Worm (Caenorhabditis elegans): ENCODE measurements around the gene hpo-34.

The hpo-34 gene

DNA sequence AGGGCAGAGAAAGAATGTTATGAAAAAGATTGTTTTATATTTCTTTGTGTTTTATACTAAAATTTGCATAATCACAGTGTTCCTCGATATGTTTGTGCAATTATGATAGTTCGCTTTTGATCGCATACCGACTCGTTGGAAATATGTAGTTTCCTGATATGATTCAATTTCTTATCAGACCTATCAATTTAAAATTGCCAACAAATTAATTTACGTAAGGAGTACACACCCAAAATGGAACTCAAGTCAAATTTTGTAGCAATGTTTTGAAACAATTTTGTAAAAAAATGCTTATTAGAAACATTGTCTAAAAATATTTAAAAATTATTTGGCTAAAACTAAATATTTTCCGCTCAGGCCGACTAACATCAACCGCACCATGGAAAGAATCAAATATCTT, 18.3 kb downstream of the hpo-34 start (continued):
- TF ChIP-seq tra-1 (GFP tag; IDR thresholded peaks at IDR 0.05) (no peak), pqm-1 (tag; optimal IDR thresholded peaks at IDR 0.05) (peak; percentile 48), mdl-1 (tag; optimal IDR thresholded peaks at IDR 0.05) (no peak), vab-7 (GFP tag; IDR thresholded peaks at IDR 0.05) (no peak), tag-97 (GFP tag; IDR thresholded peaks at IDR 0.05) (no peak), jun-1 (tag; optimal IDR thresholded peaks at IDR 0.05) (no peak), set-16 (GFP tag; IDR thresholded peaks at IDR 0.05) (no peak), nhr-237 (tag; optimal IDR thresholded peaks at IDR 0.05) (no peak), rbr-2 (tag; optimal IDR thresholded peaks at IDR 0.05) (no peak), lin-1 (GFP tag; IDR thresholded peaks at IDR 0.05) (no peak), mdt-29 (GFP tag; IDR thresholded peaks at IDR 0.05) (no peak), lin-29 (GFP tag; IDR thresholded peaks at IDR 0.05) (no peak)

DNA sequence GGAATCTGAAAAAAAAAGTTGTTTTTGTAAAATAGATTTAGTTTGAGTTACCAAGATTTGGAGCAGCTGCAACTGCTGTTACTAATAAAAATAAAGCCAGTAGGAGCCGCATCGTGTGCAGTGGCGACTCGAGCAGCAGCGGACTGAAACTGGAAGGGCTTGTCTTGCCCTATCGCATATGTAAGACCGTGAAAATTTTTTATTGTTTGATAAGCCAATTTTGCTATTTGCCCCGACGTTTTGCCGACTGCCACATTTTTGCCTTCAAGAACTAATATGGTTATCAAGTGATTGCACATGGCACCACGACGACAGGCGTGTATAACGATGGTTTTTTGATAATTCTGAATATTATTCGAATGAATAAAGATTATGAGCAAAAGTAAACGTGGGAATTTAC, 19.1 kb downstream of the hpo-34 start, which contains the start of gene T25C12.3:
TSS of gene T25C12.3 (minus strand) at position 262 of the 400 bp plus-strand sequence.
- TF ChIP-seq tra-1 (GFP tag; IDR thresholded peaks at IDR 0.05), result peak; percentile 43
- TF ChIP-seq pqm-1 (tag; optimal IDR thresholded peaks at IDR 0.05), result peak; percentile 82
- TF ChIP-seq php-3 (GFP tag; IDR thresholded peaks at IDR 0.05), result peak; percentile 64; the same call in 1 of the 2 replicates
- no peak for TF ChIP-seq Y48G9A.11 (GFP tag; IDR thresholded peaks at IDR 0.05)
- TF ChIP-seq pha-4 (GFP tag; IDR thresholded peaks at IDR 0.05), result no peak
- no peak for TF ChIP-seq pha-4 (tag; optimal IDR thresholded peaks at IDR 0.05)
- peak; percentile 50 for TF ChIP-seq mxl-3 (GFP tag; optimal IDR thresholded peaks at IDR 0.05)
- peak; percentile 47 for TF ChIP-seq nhr-28 (tag; optimal IDR thresholded peaks at IDR 0.05)
- no peak for TF ChIP-seq lin-1 (GFP tag; IDR thresholded peaks at IDR 0.05)
- TF ChIP-seq dmd-6 (GFP tag; IDR thresholded peaks at IDR 0.05), result peak; percentile 76
- TF ChIP-seq snpc-4 (tag; optimal IDR thresholded peaks at IDR 0.05), result no peak
- TF ChIP-seq jun-1 (tag; optimal IDR thresholded peaks at IDR 0.05), result no peak
- TF ChIP-seq hlh-11 (tag; optimal IDR thresholded peaks at IDR 0.05), result peak; percentile 51
- no peak for TF ChIP-seq daf-16 (GFP tag; optimal IDR thresholded peaks at IDR 0.05)
- peak; percentile 18 for TF ChIP-seq daf-16 (tag; optimal IDR thresholded peaks at IDR 0.05)
- TF ChIP-seq fkh-10 (GFP tag; optimal IDR thresholded peaks at IDR 0.05), result no peak
- no peak for TF ChIP-seq nhr-237 (tag; optimal IDR thresholded peaks at IDR 0.05)
- TF ChIP-seq hlh-30 (tag; optimal IDR thresholded peaks at IDR 0.05; ENCODE audit: insufficient read depth), result no peak
- peak; percentile 40 for TF ChIP-seq dve-1 (tag; optimal IDR thresholded peaks at IDR 0.05; ENCODE audit: insufficient read depth)
- no peak for TF ChIP-seq ZK546.5 (tag; optimal IDR thresholded peaks at IDR 0.05)
- no peak for TF ChIP-seq ceh-62 (tag; optimal IDR thresholded peaks at IDR 0.05)
- TF ChIP-seq unc-62 (GFP tag; optimal IDR thresholded peaks at IDR 0.05 in 1 of 2), result peak in 1 of 2 experiments; percentile 72
- no peak for TF ChIP-seq unc-62 (tag; optimal IDR thresholded peaks at IDR 0.05)
- TF ChIP-seq nhr-102 (tag; optimal IDR thresholded peaks at IDR 0.05), result no peak

DNA sequence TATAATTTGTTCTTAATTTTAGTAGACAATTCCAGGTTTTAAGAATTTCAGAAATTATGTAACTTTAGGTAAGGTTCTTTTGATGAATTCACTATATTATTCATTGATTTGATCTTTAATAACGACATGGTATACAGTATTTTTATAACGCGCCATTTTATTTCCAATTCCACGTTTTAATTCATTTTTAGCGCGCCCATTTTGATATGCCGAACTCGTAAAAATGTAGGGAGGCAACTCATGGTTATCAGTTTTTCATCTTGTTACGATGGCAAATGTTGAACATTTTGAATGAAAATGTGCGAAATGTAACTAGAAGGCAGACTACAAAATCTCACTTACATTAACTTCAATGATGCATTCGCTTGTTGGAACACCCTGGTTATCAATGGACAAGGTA, 20.0 kb downstream of the hpo-34 start:
- TF ChIP-seq ctbp-1 (GFP tag; IDR thresholded peaks at IDR 0.05) (no peak), daf-19 (GFP tag; conservative IDR thresholded peaks at IDR 0.05) (no peak), fos-1 (tag; optimal IDR thresholded peaks at IDR 0.05) (no peak), ZK546.5 (tag; optimal IDR thresholded peaks at IDR 0.05) (no peak), dve-1 (tag; optimal IDR thresholded peaks at IDR 0.05; ENCODE audit: insufficient read depth) (peak; percentile 45), nhr-237 (tag; optimal IDR thresholded peaks at IDR 0.05) (no peak), zfp-2 (tag; optimal IDR thresholded peaks at IDR 0.05) (no peak), nhr-77 (tag; optimal IDR thresholded peaks at IDR 0.05) (peak; percentile 1), F10B5.3 (tag; optimal IDR thresholded peaks at IDR 0.05) (no peak), egl-43 (GFP tag; IDR thresholded peaks at IDR 0.05) (no peak), spr-1 (tag; optimal IDR thresholded peaks at IDR 0.05) (no peak), daf-16 (GFP tag; optimal IDR thresholded peaks at IDR 0.05) (no peak), daf-16 (tag; optimal IDR thresholded peaks at IDR 0.05) (peak; percentile 35), Y75B8A.6 (GFP tag; IDR thresholded peaks at IDR 0.05) (no peak), pqm-1 (tag; optimal IDR thresholded peaks at IDR 0.05) (peak; percentile 77), php-3 (GFP tag; IDR thresholded peaks at IDR 0.05) (peak; percentile 84), ama-1 (optimal IDR thresholded peaks at IDR 0.05) (no peak), madf-5 (GFP tag; IDR thresholded peaks at IDR 0.05) (no peak), unc-130 (GFP tag; optimal IDR thresholded peaks at IDR 0.05) (no peak), dmd-6 (GFP tag; IDR thresholded peaks at IDR 0.05) (peak; percentile 27; the same call in 1 of the 2 replicates), hlh-11 (tag; optimal IDR thresholded peaks at IDR 0.05) (peak; percentile 7), duxl-1 (tag; optimal IDR thresholded peaks at IDR 0.05; ENCODE audit: poor library complexity) (no peak), spr-3 (GFP tag; optimal IDR thresholded peaks at IDR 0.05) (no peak), nhr-28 (tag; optimal IDR thresholded peaks at IDR 0.05) (peak; percentile 88), cey-2 (tag; optimal IDR thresholded peaks at IDR 0.05; ENCODE audit: borderline replicate concordance, insufficient read depth) (no peak)

Data from whole organism, L4 larva.